Worm (Caenorhabditis elegans) whole organism, L4/young adult: ENCODE measurements around the gene F39F10.2.
"Not testable (repeated sequence)": the region's sequence is repeated elsewhere in the genome, so short reads cannot be mapped to it uniquely, and the experiment has no call there.

Experiments used
- W03F9.2 ChIP-seq: fragments of 150-350 bp; optimal IDR thresholded peaks from 2 replicates; lab custom pipeline; 2014; ENCODE audit warnings: missing biosample characterization, missing genetic modification characterization
- dao-5 ChIP-seq: sonication (generic microtip); optimal IDR thresholded peaks from 2 replicates; lab custom pipeline; 2016; ENCODE audit warnings: missing genotype, missing genetic modification characterization, moderate library complexity, missing compliant biosample characterization
- him-1 ChIP-seq: sonication (generic microtip); optimal IDR thresholded peaks from 2 replicates; lab custom pipeline; 2016; ENCODE audit warnings: missing genotype, missing genetic modification reagents, missing genetic modification characterization, missing compliant biosample characterization

Gene F39F10.2

ce11 chrX:16894577-16894976 is at the start of gene F39F10.2:
Gene F39F10.2 (plus strand): TSS chrX:16894877.
- no peak for TF ChIP-seq dao-5 (tag; lab: Kevin White, UChicago)
- TF ChIP-seq W03F9.2, result no peak
- TF ChIP-seq him-1 (tag; lab: Kevin White, UChicago), result no peak

DNA sequence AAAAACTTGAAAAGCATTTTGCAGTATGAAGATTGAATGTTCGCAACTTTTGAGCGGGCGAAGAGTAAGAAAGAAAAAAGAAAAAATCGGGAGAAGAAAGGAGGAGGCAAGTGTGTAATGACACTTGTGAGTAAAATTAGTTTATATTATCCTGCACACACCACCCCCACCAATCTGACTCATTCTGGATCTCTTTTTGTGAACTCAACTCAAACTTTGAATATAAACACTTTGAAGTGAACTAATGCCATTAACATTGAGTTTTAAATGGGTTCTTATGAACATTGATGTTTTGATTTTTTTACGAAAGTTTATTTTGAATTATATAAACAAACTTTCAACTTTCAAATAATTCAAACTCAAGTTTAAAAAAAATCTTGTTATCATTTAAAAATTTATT is 49.8 kb upstream of the F39F10.2 start, which contains the start of gene F41G4.8:
Gene F41G4.8, minus strand, starts transcription at position 101 of the 400 bp plus-strand sequence.
- TF ChIP-seq him-1 (tag; lab: Kevin White, UChicago) (no peak), W03F9.2 (no peak), dao-5 (tag; lab: Kevin White, UChicago) (no peak)

ce11 chrX:16859956-16860446 is 34.7 kb upstream of the F39F10.2 start, which contains the start of gene T20F7.3:
Gene T20F7.3 (plus strand): TSS chrX:16860396.
- TF ChIP-seq W03F9.2, result no peak
- TF ChIP-seq dao-5 (tag; lab: Kevin White, UChicago), result no peak
- no peak for TF ChIP-seq him-1 (tag; lab: Kevin White, UChicago)

DNA sequence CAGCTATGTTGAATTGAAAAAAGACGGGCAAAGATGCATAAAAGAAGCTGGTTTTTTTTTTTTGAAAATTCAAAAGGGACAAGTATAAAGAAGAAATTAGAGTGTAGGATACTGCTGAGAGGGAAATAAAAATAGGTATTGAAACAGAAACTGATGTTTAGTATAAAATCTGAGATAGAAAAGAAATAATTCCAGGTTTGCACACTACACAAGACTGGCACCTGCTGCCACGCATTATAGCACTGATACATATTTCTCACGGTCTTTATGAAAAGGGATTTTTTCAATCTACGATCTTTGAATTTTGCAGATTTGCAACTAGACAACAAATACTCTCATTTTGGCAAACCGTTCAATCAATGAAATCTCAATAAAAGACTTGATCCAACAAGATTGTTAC is 31.4 kb upstream of the F39F10.2 start:
- TF ChIP-seq W03F9.2, result no peak
- TF ChIP-seq dao-5 (tag; lab: Kevin White, UChicago), result no peak
- no peak for TF ChIP-seq him-1 (tag; lab: Kevin White, UChicago)

DNA sequence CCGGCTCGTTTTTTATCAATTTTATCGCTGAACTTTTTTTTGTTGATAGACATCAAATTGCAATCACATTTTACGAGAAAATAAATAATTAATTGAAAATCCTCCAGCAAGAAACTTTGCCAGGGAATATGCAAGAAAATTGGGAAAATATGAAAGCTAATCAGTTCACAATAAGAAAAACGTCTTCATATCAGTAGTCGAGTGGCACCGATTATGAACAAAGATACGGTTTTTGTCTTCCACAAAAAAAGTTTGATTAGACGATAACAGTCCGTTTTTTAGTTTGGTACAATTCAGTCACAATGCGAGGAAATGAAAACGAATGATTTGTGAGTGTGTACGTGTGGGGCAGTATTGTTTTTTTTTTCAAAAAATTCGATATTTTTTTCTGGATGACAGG is 29.7 kb upstream of the F39F10.2 start:
- no peak for TF ChIP-seq him-1 (tag; lab: Kevin White, UChicago)
- no peak for TF ChIP-seq W03F9.2
- no peak for TF ChIP-seq dao-5 (tag; lab: Kevin White, UChicago)

- TF ChIP-seq dao-5 (tag; lab: Kevin White, UChicago) (no peak), him-1 (tag; lab: Kevin White, UChicago) (no peak), W03F9.2 (no peak)
Measured at ce11 chrX:16865675-16866074, 29.0 kb upstream of the F39F10.2 start.

ce11 chrX:16868931-16869330 is 25.7 kb upstream of the F39F10.2 start, which contains the start of gene aakg-2:
Gene aakg-2 (minus strand): TSS chrX:16869031.
- TF ChIP-seq him-1 (tag; lab: Kevin White, UChicago), result no peak
- TF ChIP-seq W03F9.2, result no peak

DNA sequence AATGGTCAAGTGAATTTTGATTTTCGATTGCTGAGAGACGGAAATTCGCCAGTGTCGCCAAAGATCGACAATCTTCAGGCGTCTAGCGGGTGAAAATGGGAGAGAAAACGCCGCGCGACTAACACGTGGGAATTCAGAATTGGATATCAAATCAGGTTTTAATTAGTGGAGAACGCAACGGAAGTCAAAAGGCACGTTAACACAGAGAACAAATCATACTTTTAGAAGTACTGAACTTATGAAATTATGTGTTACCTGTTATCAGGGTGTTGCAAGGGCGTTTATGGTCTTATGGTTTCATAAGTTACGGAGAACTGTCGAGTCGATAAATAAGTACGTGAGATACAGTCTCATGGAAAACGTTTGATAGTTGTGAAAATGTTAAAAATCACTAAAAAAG is 23.3 kb upstream of the F39F10.2 start:
- no peak for TF ChIP-seq W03F9.2
- TF ChIP-seq dao-5 (tag; lab: Kevin White, UChicago), result no peak

ce11 chrX:16872446-16872962 is 22.2 kb upstream of the F39F10.2 start, which contains the start of gene T20F7.1:
Gene T20F7.1 (plus strand): TSS chrX:16872912.
- no peak for TF ChIP-seq him-1 (tag; lab: Kevin White, UChicago)
- no peak for TF ChIP-seq dao-5 (tag; lab: Kevin White, UChicago)
- no peak for TF ChIP-seq W03F9.2

DNA sequence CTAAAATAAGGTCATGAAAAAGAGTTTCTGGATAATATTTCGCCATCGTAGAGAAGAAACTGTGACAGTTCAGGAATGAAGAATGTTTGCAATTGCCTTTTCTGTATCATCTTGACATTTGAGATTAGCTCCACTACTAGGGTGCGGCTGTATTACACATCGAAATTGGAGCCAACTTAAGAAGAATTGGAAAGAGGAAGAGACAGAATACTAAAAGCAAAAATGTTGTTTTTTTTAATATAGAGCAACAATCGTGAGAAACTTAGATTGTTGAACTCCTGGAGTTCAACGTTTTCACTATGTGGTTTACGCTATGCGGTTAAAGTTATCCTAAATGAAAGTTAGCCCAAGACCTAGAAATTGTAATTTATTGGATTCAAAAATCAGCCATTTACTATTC is 14.3 kb upstream of the F39F10.2 start, which contains the start of gene acs-9:
Gene acs-9, minus strand, starts transcription at position 101 of the 400 bp plus-strand sequence.
- TF ChIP-seq dao-5 (tag; lab: Kevin White, UChicago) (no peak), him-1 (tag; lab: Kevin White, UChicago) (no peak), W03F9.2 (no peak)

DNA sequence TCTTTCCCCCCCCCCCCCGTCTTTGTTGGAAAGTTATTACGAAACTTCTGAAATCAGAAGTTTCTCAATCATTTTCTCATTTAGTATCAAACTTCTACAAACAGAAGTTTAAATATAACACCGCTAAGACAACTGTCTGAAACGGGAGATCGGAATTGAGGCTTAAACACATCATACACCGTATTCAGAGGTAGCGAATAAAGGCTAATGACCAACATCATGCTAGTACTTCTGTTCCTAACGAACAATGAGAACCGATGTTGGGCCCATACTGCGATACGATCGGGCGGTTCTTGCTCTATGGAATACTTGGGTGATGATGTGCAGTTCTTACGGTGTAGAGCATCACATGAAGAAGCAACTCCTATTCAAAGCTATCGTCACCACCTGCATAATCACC is 11.3 kb upstream of the F39F10.2 start, which contains the start of gene Y13C8A.1:
Gene Y13C8A.1, plus strand, starts transcription at position 301 of the 400 bp plus-strand sequence.
- not testable (repeated sequence) for TF ChIP-seq him-1 (tag; lab: Kevin White, UChicago); dao-5 (tag; lab: Kevin White, UChicago); W03F9.2

DNA sequence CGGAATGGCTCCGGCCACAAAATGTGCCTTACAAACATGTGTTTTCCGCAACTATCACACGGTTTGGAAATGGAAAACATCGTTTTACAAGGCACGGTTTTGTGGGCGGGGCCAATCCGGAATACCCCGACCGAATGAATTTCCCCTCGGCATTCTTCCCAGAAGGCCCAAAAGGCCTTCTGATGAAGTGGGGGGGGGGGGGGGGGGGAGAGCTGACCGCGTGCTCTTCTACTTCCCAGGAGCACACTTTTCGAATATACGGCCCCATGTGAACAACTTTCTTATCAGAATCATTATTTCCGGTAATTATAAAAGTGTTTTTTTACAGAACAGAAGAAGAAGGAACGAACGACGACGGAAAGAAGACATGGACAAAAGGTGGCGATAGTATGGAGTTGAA is 10.6 kb upstream of the F39F10.2 start:
- TF ChIP-seq dao-5 (tag; lab: Kevin White, UChicago) (no peak), him-1 (tag; lab: Kevin White, UChicago) (no peak), W03F9.2 (no peak)

- TF ChIP-seq dao-5 (tag; lab: Kevin White, UChicago), result no peak
- TF ChIP-seq W03F9.2, result no peak
- no peak for TF ChIP-seq him-1 (tag; lab: Kevin White, UChicago)
Measured at ce11 chrX:16891683-16892082, 3.0 kb upstream of the F39F10.2 start, which contains the start of gene F39F10.3. Gene F39F10.3 (plus strand): TSS chrX:16891983.

- TF ChIP-seq W03F9.2 (no peak), him-1 (tag; lab: Kevin White, UChicago) (no peak), dao-5 (tag; lab: Kevin White, UChicago) (no peak)
Measured at ce11 chrX:16893767-16894166, 910 bp upstream of the F39F10.2 start.

DNA sequence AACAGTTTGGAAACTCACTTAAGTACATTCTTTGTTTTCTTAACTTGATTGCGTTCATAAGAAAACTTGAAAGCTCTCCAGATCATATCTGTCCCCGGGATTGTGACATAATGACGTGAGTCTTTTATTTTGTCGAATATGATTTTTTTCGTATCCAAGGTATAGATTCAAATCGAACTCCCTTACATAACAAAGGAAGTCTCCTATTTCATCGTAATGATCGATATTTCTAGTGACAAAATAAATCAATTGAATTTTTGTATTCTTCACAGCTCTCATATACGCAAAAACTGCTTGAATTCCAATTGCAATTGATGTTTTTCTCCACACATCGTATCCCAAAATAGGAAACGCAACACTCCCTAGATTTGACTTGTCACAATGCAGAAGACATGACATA is 8.0 kb downstream of the F39F10.2 start:
- no peak for TF ChIP-seq W03F9.2
- TF ChIP-seq dao-5 (tag; lab: Kevin White, UChicago), result no peak
- no peak for TF ChIP-seq him-1 (tag; lab: Kevin White, UChicago)
